Worm (Caenorhabditis elegans) whole organism, L1 larva: ENCODE measurements around the gene nhr-61.

ENCODE experiments used
- C34B4.2 ChIP-seq: sonication (generic microtip); optimal IDR thresholded peaks from 2 replicates; lab custom pipeline; 2017; ENCODE audit warnings: mild to moderate bottlenecking, missing genetic modification characterization, missing compliant biosample characterization
- F16B12.6 ChIP-seq: fragments of 150-350 bp; optimal IDR thresholded peaks from 2 replicates; lab custom pipeline; 2014; ENCODE audit warnings: missing biosample characterization, missing genetic modification characterization
- Y116A8C.19 ChIP-seq: sonication (generic microtip); optimal IDR thresholded peaks from 2 replicates; lab custom pipeline; 2016; ENCODE audit warnings: missing compliant biosample characterization, missing genetic modification characterization, borderline replicate concordance
- aha-1 ChIP-seq: fragments of 150-350 bp; optimal IDR thresholded peaks from 2 replicates; lab custom pipeline; 2014; ENCODE audit warnings: missing biosample characterization, missing genetic modification characterization
- alr-1 ChIP-seq: fragments of 200-800 bp; sonication (Bioruptor generic); optimal IDR thresholded peaks from 2 replicates; lab custom pipeline; 2018; ENCODE audit warnings: borderline replicate concordance, mild to moderate bottlenecking, missing genetic modification characterization, missing compliant biosample characterization
- ces-1 ChIP-seq: fragments of 150-350 bp; optimal IDR thresholded peaks from 2 replicates; lab custom pipeline; 2014; ENCODE audit warnings: missing biosample characterization, missing genetic modification reagents, missing genetic modification characterization
- egl-27 ChIP-seq, 2 experiments: fragments of 150-350 bp in 1 of 2; sonication (generic microtip); optimal IDR thresholded peaks; 3 replicates each; lab custom pipeline; 2017 to 2018; ENCODE audit warnings: missing biosample characterization in 2 of 2, missing genetic modification characterization in 2 of 2, missing genetic modification reagents in 2 of 2
- fkh-4 ChIP-seq: sonication (generic microtip); optimal IDR thresholded peaks from 2 replicates; lab custom pipeline; 2016; ENCODE audit warnings: missing compliant biosample characterization, missing genetic modification characterization, borderline replicate concordance
- fkh-8 ChIP-seq: sonication (generic microtip); optimal IDR thresholded peaks from 2 replicates; lab custom pipeline; 2016; ENCODE audit warnings: mild to moderate bottlenecking, missing genetic modification characterization, missing compliant biosample characterization
- grh-1 ChIP-seq: fragments of 200-800 bp; sonication (Bioruptor generic); IDR thresholded peaks from 2 replicates; pipeline ENCODE4 v1.3.6; 2022; ENCODE audit warnings: missing genetic modification reagents, missing genetic modification characterization, missing compliant biosample characterization
- hlh-4 ChIP-seq: sonication (generic microtip); optimal IDR thresholded peaks from 2 replicates; lab custom pipeline; 2016; ENCODE audit warnings: mild to moderate bottlenecking, missing genetic modification characterization, missing compliant biosample characterization
- hpl-2 ChIP-seq: fragments of 150-350 bp; optimal IDR thresholded peaks from 2 replicates; lab custom pipeline; 2014; ENCODE audit warnings: missing biosample characterization, missing genetic modification reagents, missing genetic modification characterization
- irx-1 ChIP-seq: sonication (generic microtip); optimal IDR thresholded peaks from 2 replicates; lab custom pipeline; 2016; ENCODE audit warnings: missing genetic modification characterization, missing compliant biosample characterization
- lin-14 ChIP-seq: fragments of 200-800 bp; sonication (Bioruptor generic); optimal IDR thresholded peaks from 2 replicates; lab custom pipeline; 2018; ENCODE audit warnings: mild to moderate bottlenecking, missing genetic modification characterization, moderate library complexity, missing compliant biosample characterization
- lin-15B ChIP-seq: fragments of 150-350 bp; sonication (generic microtip); optimal IDR thresholded peaks from 3 replicates; lab custom pipeline; 2014; ENCODE audit warnings: missing biosample characterization, missing genetic modification characterization
- lin-39 ChIP-seq: fragments of 150-350 bp; optimal IDR thresholded peaks from 2 replicates; lab custom pipeline; 2014; ENCODE audit warnings: missing biosample characterization, missing genetic modification reagents, missing genetic modification characterization
- mab-9 ChIP-seq: fragments of 200-800 bp; sonication (Bioruptor generic); IDR thresholded peaks from 2 replicates; pipeline ENCODE4 v1.3.6; 2022; ENCODE audit warnings: missing genetic modification reagents, missing genetic modification characterization, missing compliant biosample characterization
- mdl-1 ChIP-seq, 2 experiments: fragments of 150-350 bp; optimal IDR thresholded peaks; 2 replicates each; lab custom pipeline; 2014 to 2017; ENCODE audit warnings: missing biosample characterization in 2 of 2, missing genetic modification characterization in 2 of 2, inconsistent platforms in 1 of 2
- mef-2 ChIP-seq: fragments of 150-350 bp; optimal IDR thresholded peaks from 2 replicates; lab custom pipeline; 2014; ENCODE audit warnings: missing biosample characterization, missing genetic modification characterization
- nhr-12 ChIP-seq: sonication (generic microtip); optimal IDR thresholded peaks from 2 replicates; lab custom pipeline; 2017; ENCODE audit warnings: missing biosample characterization, missing genetic modification characterization
- nhr-71 ChIP-seq: sonication (generic microtip); optimal IDR thresholded peaks from 2 replicates; lab custom pipeline; 2016; ENCODE audit warnings: mild to moderate bottlenecking, missing genetic modification characterization, moderate library complexity, missing compliant biosample characterization
- nhr-76 ChIP-seq: sonication (generic microtip); optimal IDR thresholded peaks from 2 replicates; lab custom pipeline; 2017; ENCODE audit warnings: missing biosample characterization, missing genetic modification characterization
- nhr-90 ChIP-seq: sonication (generic microtip); optimal IDR thresholded peaks from 2 replicates; lab custom pipeline; 2016; ENCODE audit warnings: mild to moderate bottlenecking, missing genetic modification characterization, missing compliant biosample characterization; ENCODE audit not compliant: poor library complexity
- pag-3 ChIP-seq: sonication (generic microtip); optimal IDR thresholded peaks from 2 replicates; lab custom pipeline; 2017; ENCODE audit warnings: missing genetic modification characterization, mild to moderate bottlenecking, missing compliant biosample characterization, antibody characterized with exemption, borderline replicate concordance; ENCODE audit not compliant: insufficient read depth
- rnt-1 ChIP-seq: sonication (generic microtip); optimal IDR thresholded peaks from 2 replicates; lab custom pipeline; 2016; ENCODE audit warnings: mild to moderate bottlenecking, missing genetic modification characterization, moderate library complexity, missing compliant biosample characterization
- snpc-4 ChIP-seq: fragments of 150-350 bp; optimal IDR thresholded peaks from 2 replicates; lab custom pipeline; 2014; ENCODE audit warnings: missing biosample characterization, missing genetic modification characterization
- snu-23 ChIP-seq: sonication (generic microtip); optimal IDR thresholded peaks from 2 replicates; lab custom pipeline; 2016; ENCODE audit warnings: missing genetic modification characterization, missing compliant biosample characterization
- sox-4 ChIP-seq: sonication (generic microtip); optimal IDR thresholded peaks from 2 replicates; lab custom pipeline; 2016; ENCODE audit warnings: missing genetic modification characterization, missing compliant biosample characterization
- sptf-1 ChIP-seq: fragments of 150-350 bp; optimal IDR thresholded peaks from 2 replicates; lab custom pipeline; 2014; ENCODE audit warnings: missing biosample characterization, missing genetic modification characterization
- swsn-7 ChIP-seq: sonication (generic microtip); optimal IDR thresholded peaks from 2 replicates; lab custom pipeline; 2016; ENCODE audit warnings: missing genetic modification characterization, missing compliant biosample characterization
- tbx-2 ChIP-seq: sonication (generic microtip); optimal IDR thresholded peaks from 2 replicates; lab custom pipeline; 2016; ENCODE audit warnings: missing genetic modification characterization, missing compliant biosample characterization
- unc-62 ChIP-seq: fragments of 150-350 bp; optimal IDR thresholded peaks from 2 replicates; lab custom pipeline; 2014; ENCODE audit warnings: missing biosample characterization, missing genetic modification reagents, missing genetic modification characterization
- unc-86 ChIP-seq: sonication (generic microtip); optimal IDR thresholded peaks from 2 replicates; lab custom pipeline; 2016; ENCODE audit warnings: missing genetic modification characterization, missing compliant biosample characterization
- zip-4 ChIP-seq: fragments of 200-800 bp; sonication (Bioruptor generic); optimal IDR thresholded peaks from 2 replicates; lab custom pipeline; 2018; ENCODE audit warnings: mild to moderate bottlenecking, missing genetic modification characterization, moderate library complexity, missing compliant biosample characterization
- ztf-11 ChIP-seq, 2 experiments: sonication (generic microtip); optimal IDR thresholded peaks; 2 replicates each; lab custom pipeline; 2016 to 2017; ENCODE audit warnings: missing genetic modification characterization in 2 of 2, missing biosample characterization in 1 of 2, missing compliant biosample characterization in 1 of 2
- ztf-4 ChIP-seq: fragments of 150-350 bp; optimal IDR thresholded peaks from 2 replicates; lab custom pipeline; 2014; ENCODE audit warnings: missing biosample characterization, missing genetic modification characterization

The nhr-61 gene

ce11 chrII:14772113-14772512 lies 46.2 kb downstream of the nhr-61 start:
- TF ChIP-seq mab-9 (GFP tag; lab: Robert Waterston, UW) (no peak), sptf-1 (tag; lab: Kevin White, UChicago) (no peak), alr-1 (tag; lab: Kevin White, UChicago) (no peak), zip-4 (no peak), ztf-4 (tag; lab: Kevin White, UChicago) (no peak), mef-2 (tag; lab: Kevin White, UChicago) (no peak), pag-3 (tag; lab: Kevin White, UChicago) (no peak), C34B4.2 (no peak), Y116A8C.19 (tag; lab: Kevin White, UChicago) (no peak), nhr-90 (tag; lab: Kevin White, UChicago) (no peak), grh-1 (GFP tag; lab: Robert Waterston, UW) (no peak), snpc-4 (no peak), fkh-8 (tag; lab: Kevin White, UChicago) (no peak)

DNA sequence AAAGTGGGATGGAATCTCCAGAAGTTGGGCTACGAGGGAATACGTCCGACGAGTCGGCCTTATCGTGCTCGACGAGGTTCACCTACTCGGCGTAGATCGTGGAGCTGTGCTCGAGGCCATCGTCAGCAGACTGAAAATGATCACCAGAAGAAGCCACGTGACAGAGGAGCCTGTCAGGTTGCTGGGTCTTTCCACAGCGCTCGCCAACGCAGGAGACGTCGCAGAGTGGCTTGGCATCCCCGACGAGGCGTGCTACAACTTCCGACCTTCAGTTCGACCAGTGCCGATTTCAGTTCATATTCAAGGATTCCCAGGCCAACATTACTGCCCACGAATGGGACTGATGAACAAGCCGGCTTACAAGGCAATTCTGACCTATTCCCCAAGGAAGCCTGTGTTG lies 47.2 kb downstream of the nhr-61 start:
- TF ChIP-seq hlh-4 (tag; lab: Kevin White, UChicago) (no peak), mdl-1 (tag; optimal IDR thresholded peaks at IDR 0.05; lab: Kevin White, UChicago) (no peak), unc-86 (tag; lab: Kevin White, UChicago) (no peak), F16B12.6 (tag; lab: Kevin White, UChicago) (no peak), tbx-2 (no peak), lin-14 (GFP tag; lab: Kevin White, UChicago) (no peak), zip-4 (no peak), aha-1 (tag; lab: Kevin White, UChicago) (no peak), nhr-76 (no peak), lin-39 (tag; lab: Kevin White, UChicago) (no peak), snu-23 (GFP tag; lab: Kevin White, UChicago) (no peak), swsn-7 (tag; lab: Kevin White, UChicago) (no peak), rnt-1 (tag; lab: Kevin White, UChicago) (no peak), nhr-12 (tag; lab: Kevin White, UChicago) (no peak), lin-15B (tag; lab: Kevin White, UChicago) (no peak)

DNA sequence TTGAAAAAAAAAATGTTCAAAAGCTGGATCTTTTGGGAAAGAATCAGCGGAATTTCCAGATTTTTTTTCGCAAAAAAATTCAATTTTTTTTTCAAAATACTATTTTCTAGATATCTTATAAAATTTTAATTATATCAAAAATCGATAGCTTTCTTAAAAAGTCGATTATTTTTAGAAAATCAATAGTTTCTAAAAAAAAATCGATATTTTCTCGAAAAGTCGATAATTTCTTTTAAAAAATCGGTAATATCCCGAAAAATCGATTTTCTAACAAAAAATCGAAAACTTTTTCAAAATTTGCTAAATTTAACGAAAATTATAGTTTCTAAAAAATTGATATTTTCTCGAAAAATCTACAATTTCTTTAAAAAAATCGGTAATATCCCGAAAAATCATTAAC lies 49.5 kb downstream of the nhr-61 start:
- no peak for TF ChIP-seq nhr-71 (tag; lab: Kevin White, UChicago)
- TF ChIP-seq sox-4 (tag; lab: Kevin White, UChicago), result no peak
- TF ChIP-seq ztf-11 (tag; optimal IDR thresholded peaks at IDR 0.05; lab: Kevin White, UChicago), result no peak
- TF ChIP-seq hpl-2, result no peak
- no peak for TF ChIP-seq ces-1
- no peak for TF ChIP-seq irx-1
- no peak for TF ChIP-seq egl-27 (tag; optimal IDR thresholded peaks at IDR 0.05; lab: Kevin White, UChicago)
- no peak for TF ChIP-seq unc-62 (GFP tag; lab: Kevin White, UChicago)
- no peak for TF ChIP-seq snpc-4
- TF ChIP-seq fkh-8 (tag; lab: Kevin White, UChicago), result no peak
- no peak for TF ChIP-seq fkh-4 (tag; lab: Kevin White, UChicago)
